Fruit fly (Drosophila melanogaster) whole organism, prepupa: ENCODE data around the gene nAChRalpha6.

ENCODE experiments used
- CG10631 ChIP-seq: fragments of 200-800 bp; sonication (Bioruptor generic); optimal IDR thresholded peaks from 2 replicates; lab custom pipeline; 2016; ENCODE audit warnings: missing biosample characterization, missing genetic modification characterization
- CG11762 ChIP-seq: fragments of 200-800 bp; sonication (Bioruptor generic); optimal IDR thresholded peaks from 3 replicates; lab custom pipeline; 2016; ENCODE audit warnings: missing biosample characterization, missing genetic modification characterization; ENCODE audit not compliant: insufficient read depth
- CG16779 ChIP-seq: fragments of 200-800 bp; sonication (Bioruptor generic); optimal IDR thresholded peaks from 3 replicates; lab custom pipeline; 2017; ENCODE audit warnings: missing biosample characterization, mild to moderate bottlenecking, missing genetic modification characterization
- CG3032 ChIP-seq: fragments of 200-800 bp; optimal IDR thresholded peaks from 2 replicates; lab custom pipeline; 2019; ENCODE audit warnings: missing biosample characterization, mild to moderate bottlenecking, missing genetic modification characterization, moderate library complexity
- CG31627 ChIP-seq: fragments of 200-800 bp; sonication (Bioruptor generic); optimal IDR thresholded peaks from 3 replicates; lab custom pipeline; 2016; ENCODE audit warnings: missing biosample characterization, missing genetic modification characterization
- CG32006 ChIP-seq: fragments of 200-800 bp; sonication (Bioruptor generic); optimal IDR thresholded peaks from 3 replicates; lab custom pipeline; 2017; ENCODE audit warnings: missing biosample characterization, mild to moderate bottlenecking, missing genetic modification characterization
- CG34406 ChIP-seq: fragments of 200-800 bp; sonication (Bioruptor generic); optimal IDR thresholded peaks from 3 replicates; lab custom pipeline; 2016; ENCODE audit warnings: missing biosample characterization, missing genetic modification characterization
- CG3919 ChIP-seq: fragments of 200-800 bp; sonication (Bioruptor generic); optimal IDR thresholded peaks from 3 replicates; lab custom pipeline; 2016; ENCODE audit warnings: missing biosample characterization, missing genetic modification characterization
- CG4318 ChIP-seq: fragments of 200-800 bp; sonication (Bioruptor generic); optimal IDR thresholded peaks from 3 replicates; lab custom pipeline; 2017; ENCODE audit warnings: missing biosample characterization, mild to moderate bottlenecking, missing genetic modification characterization
- CG6163 ChIP-seq: fragments of 200-800 bp; sonication (Bioruptor generic); IDR thresholded peaks from 3 replicates; pipeline ENCODE4 v1.3.6; 2022; ENCODE audit warnings: missing biosample characterization, missing genetic modification characterization
- CG6276 ChIP-seq: fragments of 200-800 bp; sonication (Bioruptor generic); optimal IDR thresholded peaks from 2 replicates; lab custom pipeline; 2017; ENCODE audit warnings: missing biosample characterization, mild to moderate bottlenecking, missing genetic modification characterization
- CG6792 ChIP-seq: fragments of 200-800 bp; sonication (Bioruptor generic); optimal IDR thresholded peaks from 3 replicates; lab custom pipeline; 2016; ENCODE audit warnings: missing biosample characterization, missing genetic modification characterization
- CG8319 ChIP-seq: fragments of 200-800 bp; sonication (Bioruptor generic); optimal IDR thresholded peaks from 3 replicates; lab custom pipeline; 2016; ENCODE audit warnings: missing biosample characterization, missing genetic modification characterization
- CG8632 ChIP-seq: fragments of 200-800 bp; sonication (Bioruptor generic); optimal IDR thresholded peaks from 3 replicates; lab custom pipeline; 2016; ENCODE audit warnings: missing biosample characterization, missing genetic modification characterization
- CG9139 ChIP-seq: fragments of 200-800 bp; sonication (Bioruptor generic); optimal IDR thresholded peaks from 3 replicates; lab custom pipeline; 2017; ENCODE audit warnings: missing biosample characterization, mild to moderate bottlenecking, missing genetic modification characterization
- Eip75B ChIP-seq: fragments of 200-800 bp; sonication (Bioruptor generic); optimal IDR thresholded peaks from 3 replicates; lab custom pipeline; 2016; ENCODE audit warnings: missing biosample characterization, missing genetic modification characterization
- Eip78C ChIP-seq: fragments of 200-800 bp; sonication (Bioruptor generic); peaks from one replicate; lab custom pipeline; 2016; ENCODE audit warnings: missing biosample characterization, missing genetic modification characterization
- Eip93F ChIP-seq: fragments of 200-800 bp; sonication (Bioruptor generic); optimal IDR thresholded peaks from 2 replicates; lab custom pipeline; 2016; ENCODE audit warnings: missing biosample characterization, mild to moderate bottlenecking, missing genetic modification characterization
- Ets21C ChIP-seq: fragments of 200-800 bp; sonication (Bioruptor generic); optimal IDR thresholded peaks from 3 replicates; lab custom pipeline; 2016; ENCODE audit warnings: missing biosample characterization, missing genetic modification characterization
- Ets96B ChIP-seq: fragments of 200-800 bp; optimal IDR thresholded peaks from 2 replicates; lab custom pipeline; 2019; ENCODE audit warnings: missing biosample characterization, mild to moderate bottlenecking, missing genetic modification characterization, moderate library complexity
- Hr39 ChIP-seq: fragments of 200-800 bp; sonication (Bioruptor generic); optimal IDR thresholded peaks from 2 replicates; lab custom pipeline; 2016; ENCODE audit warnings: missing biosample characterization, missing genetic modification characterization
- Sox102F ChIP-seq: fragments of 200-800 bp; sonication (Bioruptor generic); optimal IDR thresholded peaks from 2 replicates; lab custom pipeline; 2016; ENCODE audit warnings: missing biosample characterization, mild to moderate bottlenecking, missing genetic modification characterization
- achi ChIP-seq: fragments of 200-800 bp; sonication (Bioruptor generic); optimal IDR thresholded peaks from 3 replicates; lab custom pipeline; 2016; ENCODE audit warnings: missing biosample characterization, missing genetic modification characterization
- acj6 ChIP-seq: fragments of 200-800 bp; sonication (Bioruptor generic); optimal IDR thresholded peaks from 3 replicates; lab custom pipeline; 2016; ENCODE audit warnings: missing biosample characterization, missing genetic modification characterization
- dsx ChIP-seq: fragments of 200-800 bp; optimal IDR thresholded peaks from 3 replicates; lab custom pipeline; 2019; ENCODE audit warnings: missing biosample characterization, mild to moderate bottlenecking, missing genetic modification characterization, moderate library complexity; ENCODE audit not compliant: poor library complexity, severe bottlenecking
- esn ChIP-seq: fragments of 200-800 bp; sonication (Bioruptor generic); optimal IDR thresholded peaks from 2 replicates; lab custom pipeline; 2016; ENCODE audit warnings: missing biosample characterization, mild to moderate bottlenecking, missing genetic modification characterization, moderate library complexity
- fd59A ChIP-seq: fragments of 200-800 bp; sonication (Bioruptor generic); optimal IDR thresholded peaks from 2 replicates; lab custom pipeline; 2017; ENCODE audit warnings: missing biosample characterization, mild to moderate bottlenecking, missing genetic modification characterization, missing genetic modification reagents
- fkh ChIP-seq: fragments of 200-800 bp; sonication (Bioruptor generic); optimal IDR thresholded peaks from 3 replicates; lab custom pipeline; 2017; ENCODE audit warnings: missing biosample characterization, mild to moderate bottlenecking, missing genetic modification characterization, moderate library complexity
- lz ChIP-seq: fragments of 200-800 bp; sonication (Bioruptor generic); optimal IDR thresholded peaks from 3 replicates; lab custom pipeline; 2016; ENCODE audit warnings: missing biosample characterization, missing genetic modification characterization
- net ChIP-seq: fragments of 200-800 bp; sonication (Bioruptor generic); optimal IDR thresholded peaks from 3 replicates; lab custom pipeline; 2016; ENCODE audit warnings: missing biosample characterization, missing genetic modification characterization
- spab ChIP-seq: fragments of 200-800 bp; sonication (Bioruptor generic); optimal IDR thresholded peaks from 2 replicates; lab custom pipeline; 2017; ENCODE audit warnings: missing biosample characterization, mild to moderate bottlenecking, missing genetic modification characterization, missing genetic modification reagents
- ss ChIP-seq, 2 experiments: fragments of 200-800 bp; sonication (Bioruptor generic); optimal IDR thresholded peaks; 2 replicates in 1 of 2; 3 replicates in 1 of 2; lab custom pipeline; 2017 to 2018; ENCODE audit warnings: mild to moderate bottlenecking in 2 of 2, missing biosample characterization in 2 of 2, missing genetic modification characterization in 2 of 2, moderate library complexity in 1 of 2
- svp ChIP-seq: fragments of 200-800 bp; sonication (Bioruptor generic); peaks from one replicate; lab custom pipeline; 2016; ENCODE audit warnings: missing biosample characterization, missing genetic modification characterization
- topi ChIP-seq: fragments of 200-800 bp; sonication (Bioruptor generic); optimal IDR thresholded peaks from 3 replicates; lab custom pipeline; 2016; ENCODE audit warnings: missing biosample characterization, missing genetic modification characterization
- vri ChIP-seq: fragments of 200-800 bp; sonication (Bioruptor generic); optimal IDR thresholded peaks from 3 replicates; lab custom pipeline; 2016; ENCODE audit warnings: missing biosample characterization, mild to moderate bottlenecking, missing genetic modification characterization

Gene nAChRalpha6

dm6 chr2L:9864337-9864736 lies 21.7 kb downstream of the nAChRalpha6 start (continued):
- TF ChIP-seq achi (peak; percentile 14), spab (GFP tag; lab: Kevin White, UChicago) (peak; percentile 26), Ets96B (peak; percentile 43), CG9139 (GFP tag; lab: Kevin White, UChicago) (no peak), Sox102F (GFP tag; lab: Kevin White, UChicago) (peak; percentile 4), Eip75B (GFP tag; lab: Kevin White, UChicago) (peak; percentile 15), CG11762 (GFP tag; lab: Kevin White, UChicago) (no peak), CG6276 (GFP tag; lab: Kevin White, UChicago) (no peak), lz (GFP tag; lab: Kevin White, UChicago) (peak; percentile 9), CG4318 (GFP tag; lab: Kevin White, UChicago) (peak; percentile 10), CG3032 (peak; percentile 37), CG32006 (peak; percentile 47), CG10631 (GFP tag; lab: Kevin White, UChicago) (peak; percentile 20), CG8632 (GFP tag; lab: Kevin White, UChicago) (no peak), net (GFP tag; lab: Kevin White, UChicago) (peak; percentile 9)
- TF ChIP-seq, all 60 proteins: peak for 31

dm6 chr2L:9863479-9863878 lies 22.6 kb downstream of the nAChRalpha6 start:
- TF ChIP-seq acj6 (GFP tag; lab: Kevin White, UChicago), result no peak
- TF ChIP-seq fd59A (GFP tag; lab: Kevin White, UChicago), result no peak
- no peak for TF ChIP-seq CG8319
- no peak for TF ChIP-seq ss (GFP tag; optimal IDR thresholded peaks at IDR 0.05; lab: Kevin White, UChicago)
- no peak for TF ChIP-seq Eip93F (GFP tag; lab: Kevin White, UChicago)
- TF ChIP-seq achi, result no peak
- no peak for TF ChIP-seq CG16779 (tag; lab: Kevin White, UChicago)
- TF ChIP-seq CG9139 (GFP tag; lab: Kevin White, UChicago), result no peak

dm6 chr2L:9862964-9863363 lies 23.1 kb downstream of the nAChRalpha6 start:
- TF ChIP-seq Eip78C (GFP tag; lab: Kevin White, UChicago) (peak; percentile 8), svp (no peak), fkh (GFP tag; lab: Kevin White, UChicago) (no peak), CG6792 (GFP tag; lab: Kevin White, UChicago) (no peak)

dm6 chr2L:9850788-9851187 lies 35.3 kb downstream of the nAChRalpha6 start:
- TF ChIP-seq CG8319 (no peak), CG31627 (GFP tag; lab: Kevin White, UChicago) (no peak), vri (GFP tag; lab: Kevin White, UChicago) (no peak), dsx (GFP tag; lab: Kevin White, UChicago) (no peak), topi (GFP tag; lab: Kevin White, UChicago) (no peak), CG11762 (GFP tag; lab: Kevin White, UChicago) (no peak), lz (GFP tag; lab: Kevin White, UChicago) (no peak), CG10631 (GFP tag; lab: Kevin White, UChicago) (no peak), Eip75B (GFP tag; lab: Kevin White, UChicago) (no peak), Hr39 (GFP tag; lab: Kevin White, UChicago) (no peak), CG3919 (GFP tag; lab: Kevin White, UChicago) (no peak), CG34406 (GFP tag; lab: Kevin White, UChicago) (no peak), acj6 (GFP tag; lab: Kevin White, UChicago) (no peak), CG32006 (no peak), esn (GFP tag; lab: Kevin White, UChicago) (no peak), spab (GFP tag; lab: Kevin White, UChicago) (no peak), CG9139 (GFP tag; lab: Kevin White, UChicago) (no peak), Ets21C (GFP tag; lab: Kevin White, UChicago) (no peak), CG6163 (GFP tag; lab: Robert Waterston, UW) (no peak)
- TF ChIP-seq, all 60 proteins: peak for 0
